Worm (Caenorhabditis elegans) whole organism, L4 larva: ENCODE data around the gene Y34B4A.4.

Source experiments
- D1046.2 ChIP-seq: fragments of 200-800 bp; sonication (Bioruptor generic); IDR thresholded peaks from 2 replicates; pipeline ENCODE4 v1.3.6; 2022; ENCODE audit warnings: missing genetic modification characterization, missing compliant biosample characterization
- F10B5.3 ChIP-seq: sonication (generic microtip); optimal IDR thresholded peaks from 2 replicates; lab custom pipeline; 2016; ENCODE audit warnings: mild to moderate bottlenecking, missing genetic modification characterization, missing compliant biosample characterization
- F26F4.8 ChIP-seq: fragments of 200-800 bp; sonication (Bioruptor generic); conservative IDR thresholded peaks from 2 replicates; pipeline ENCODE4 v1.3.6; 2022; ENCODE audit warnings: missing genetic modification characterization, missing compliant biosample characterization
- F44E2.7 ChIP-seq: fragments of 200-800 bp; sonication (Bioruptor generic); IDR thresholded peaks from 2 replicates; pipeline ENCODE4 v2.1.2; 2022; ENCODE audit warnings: missing genetic modification characterization, missing compliant biosample characterization
- F49E8.2 ChIP-seq: sonication (generic microtip); optimal IDR thresholded peaks from 2 replicates; lab custom pipeline; 2016; ENCODE audit warnings: missing compliant biosample characterization, mild to moderate bottlenecking, missing genetic modification characterization, borderline replicate concordance
- R02D3.7 ChIP-seq: fragments of 150-350 bp; sonication (generic microtip); optimal IDR thresholded peaks from 3 replicates; lab custom pipeline; 2014; ENCODE audit warnings: missing biosample characterization, missing genetic modification characterization
- ZK337.2 ChIP-seq: fragments of 200-800 bp; sonication (Bioruptor generic); IDR thresholded peaks from 2 replicates; pipeline ENCODE4 v1.3.6; 2022; ENCODE audit warnings: missing genetic modification reagents, missing genetic modification characterization, missing compliant biosample characterization
- aha-1 ChIP-seq: fragments of 150-350 bp; peaks from one replicate; lab custom pipeline; 2014; ENCODE audit warnings: missing biosample characterization, missing genetic modification characterization
- aly-2 ChIP-seq: sonication (generic microtip); optimal IDR thresholded peaks from 2 replicates; lab custom pipeline; 2018; ENCODE audit warnings: missing biosample characterization, missing genetic modification characterization
- arid-1 ChIP-seq: fragments of 200-800 bp; sonication (Bioruptor generic); conservative IDR thresholded peaks from 2 replicates; pipeline ENCODE4 v1.3.6; 2022; ENCODE audit warnings: missing genetic modification reagents, missing genetic modification characterization, missing compliant biosample characterization
- attf-4 ChIP-seq: sonication (generic microtip); optimal IDR thresholded peaks from 3 replicates; lab custom pipeline; 2017; ENCODE audit warnings: missing biosample characterization, missing genetic modification characterization
- ceh-62 ChIP-seq: sonication (generic microtip); optimal IDR thresholded peaks from 2 replicates; lab custom pipeline; 2017; ENCODE audit warnings: missing biosample characterization, missing genetic modification characterization
- cey-2 ChIP-seq: sonication (generic microtip); optimal IDR thresholded peaks from 3 replicates; lab custom pipeline; 2017; ENCODE audit warnings: missing genetic modification characterization, mild to moderate bottlenecking, missing compliant biosample characterization, antibody characterized with exemption, borderline replicate concordance; ENCODE audit not compliant: insufficient read depth
- ctbp-1 ChIP-seq: fragments of 200-800 bp; sonication (Bioruptor generic); IDR thresholded peaks from 2 replicates; pipeline ENCODE4 v1.3.6; 2022; ENCODE audit warnings: missing genetic modification reagents, missing genetic modification characterization, missing compliant biosample characterization
- dmd-6 ChIP-seq: fragments of 200-800 bp; sonication (Bioruptor generic); IDR thresholded peaks from 2 replicates; pipeline ENCODE4 v1.3.6; 2022; ENCODE audit warnings: missing genetic modification reagents, missing genetic modification characterization, missing compliant biosample characterization
- dmd-8 ChIP-seq: fragments of 200-800 bp; sonication (Bioruptor generic); IDR thresholded peaks from 2 replicates; pipeline ENCODE4 v1.3.6; 2022; ENCODE audit warnings: missing genetic modification characterization, missing compliant biosample characterization
- dmd-9 ChIP-seq: fragments of 200-800 bp; sonication (Bioruptor generic); IDR thresholded peaks from 2 replicates; pipeline ENCODE4 v1.3.6; 2022; ENCODE audit warnings: missing genetic modification reagents, missing genetic modification characterization, missing compliant biosample characterization
- fkh-10 ChIP-seq: fragments of 150-350 bp; optimal IDR thresholded peaks from 2 replicates; lab custom pipeline; 2014; ENCODE audit warnings: missing biosample characterization, missing genetic modification reagents, missing genetic modification characterization
- fos-1 ChIP-seq: fragments of 150-350 bp; optimal IDR thresholded peaks from 2 replicates; lab custom pipeline; 2014; ENCODE audit warnings: missing biosample characterization, missing genetic modification characterization
- gei-8 ChIP-seq: fragments of 200-800 bp; sonication (Bioruptor generic); optimal IDR thresholded peaks from 2 replicates; lab custom pipeline; 2018; ENCODE audit warnings: mild to moderate bottlenecking, missing genetic modification characterization, missing compliant biosample characterization
- hif-1 ChIP-seq, 2 experiments: sonication (generic microtip); optimal IDR thresholded peaks; 2 replicates each; lab custom pipeline; 2016 to 2017; ENCODE audit warnings: missing compliant biosample characterization in 2 of 2, missing genetic modification characterization in 2 of 2, missing genetic modification reagents in 2 of 2, missing genotype in 2 of 2, mild to moderate bottlenecking in 1 of 2
- hmg-1.1 ChIP-seq: fragments of 200-800 bp; sonication (Bioruptor generic); IDR thresholded peaks from 2 replicates; pipeline ENCODE4 v1.3.6; 2022; ENCODE audit warnings: missing genetic modification reagents, missing genetic modification characterization, missing compliant biosample characterization
- jun-1 ChIP-seq: fragments of 150-350 bp; optimal IDR thresholded peaks from 2 replicates; lab custom pipeline; 2014; ENCODE audit warnings: missing biosample characterization, missing genetic modification reagents, missing genetic modification characterization
- lin-15B ChIP-seq: fragments of 150-350 bp; sonication (generic microtip); optimal IDR thresholded peaks from 3 replicates; lab custom pipeline; 2014; ENCODE audit warnings: missing biosample characterization, missing genetic modification characterization
- lin-29 ChIP-seq: fragments of 200-800 bp; sonication (Bioruptor generic); IDR thresholded peaks from 2 replicates; pipeline ENCODE4 v1.3.6; 2022; ENCODE audit warnings: missing genetic modification reagents, missing genetic modification characterization, missing compliant biosample characterization
- lin-38 ChIP-seq: fragments of 200-800 bp; sonication (Bioruptor generic); IDR thresholded peaks from 2 replicates; pipeline ENCODE4 v1.3.6; 2022; ENCODE audit warnings: missing genetic modification reagents, missing genetic modification characterization, missing compliant biosample characterization
- lin-39 ChIP-seq: fragments of 150-350 bp; optimal IDR thresholded peaks from 2 replicates; lab custom pipeline; 2014; ENCODE audit warnings: missing biosample characterization, missing genetic modification reagents, missing genetic modification characterization
- lir-3 ChIP-seq: sonication (generic microtip); optimal IDR thresholded peaks from 2 replicates; lab custom pipeline; 2016; ENCODE audit warnings: mild to moderate bottlenecking, missing genetic modification characterization, missing compliant biosample characterization
- madf-5 ChIP-seq, 2 experiments: fragments of 200-800 bp; sonication (Bioruptor generic); IDR thresholded peaks; 2 replicates each; pipeline ENCODE4 v1.3.6; 2022; ENCODE audit warnings: missing compliant biosample characterization in 2 of 2, missing genetic modification characterization in 2 of 2
- madf-9 ChIP-seq: fragments of 200-800 bp; sonication (Bioruptor generic); conservative IDR thresholded peaks from 2 replicates; pipeline ENCODE4 v1.3.6; 2022; ENCODE audit warnings: missing genetic modification reagents, missing genetic modification characterization, missing compliant biosample characterization
- mdl-1 ChIP-seq, 2 experiments: fragments of 150-350 bp in 1 of 2; sonication (generic microtip) in 1 of 2; optimal IDR thresholded peaks; 2 replicates each; lab custom pipeline; 2014 to 2017; ENCODE audit warnings: missing biosample characterization in 2 of 2, missing genetic modification characterization in 2 of 2
- mdt-29 ChIP-seq: fragments of 200-800 bp; sonication (Bioruptor generic); IDR thresholded peaks from 2 replicates; pipeline ENCODE4 v1.3.6; 2022; ENCODE audit warnings: missing genetic modification reagents, missing genetic modification characterization, missing compliant biosample characterization
- mes-2 ChIP-seq: sonication (generic microtip); optimal IDR thresholded peaks from 2 replicates; lab custom pipeline; 2016; ENCODE audit warnings: missing genotype, mild to moderate bottlenecking, missing genetic modification characterization, missing compliant biosample characterization; ENCODE audit not compliant: poor library complexity, severe bottlenecking
- mxl-2 ChIP-seq: fragments of 200-800 bp; sonication (Bioruptor generic); conservative IDR thresholded peaks from 2 replicates; pipeline ENCODE4 v1.3.6; 2022; ENCODE audit warnings: missing genetic modification reagents, missing genetic modification characterization, missing compliant biosample characterization
- mxl-3 ChIP-seq: fragments of 200-800 bp; sonication (Bioruptor generic); optimal IDR thresholded peaks from 2 replicates; lab custom pipeline; 2018; ENCODE audit warnings: mild to moderate bottlenecking, missing genetic modification characterization, missing compliant biosample characterization
- nhr-10 ChIP-seq: fragments of 150-350 bp; optimal IDR thresholded peaks from 2 replicates; lab custom pipeline; 2014; ENCODE audit warnings: missing biosample characterization, missing genetic modification characterization
- nhr-11 ChIP-seq: fragments of 150-350 bp; optimal IDR thresholded peaks from 2 replicates; lab custom pipeline; 2014; ENCODE audit warnings: missing biosample characterization, missing genetic modification characterization
- nhr-111 ChIP-seq: fragments of 200-800 bp; sonication (Bioruptor generic); optimal IDR thresholded peaks from 2 replicates; lab custom pipeline; 2018; ENCODE audit warnings: mild to moderate bottlenecking, missing genetic modification characterization, missing compliant biosample characterization
- nhr-42 ChIP-seq: fragments of 200-800 bp; sonication (Bioruptor generic); IDR thresholded peaks from 2 replicates; pipeline ENCODE4 v1.3.6; 2022; ENCODE audit warnings: missing genetic modification characterization, missing compliant biosample characterization
- nhr-76 ChIP-seq: fragments of 150-350 bp; optimal IDR thresholded peaks from 2 replicates; lab custom pipeline; 2014; ENCODE audit warnings: missing biosample characterization, missing genetic modification characterization
- pqm-1 ChIP-seq: sonication (generic microtip); optimal IDR thresholded peaks from 2 replicates; lab custom pipeline; 2017; ENCODE audit warnings: missing biosample characterization, missing genetic modification characterization
- rbr-2 ChIP-seq: sonication (generic microtip); optimal IDR thresholded peaks from 2 replicates; lab custom pipeline; 2016; ENCODE audit warnings: missing genotype, missing genetic modification characterization, missing compliant biosample characterization
- saeg-2 ChIP-seq: fragments of 200-800 bp; sonication (Bioruptor generic); IDR thresholded peaks from 2 replicates; pipeline ENCODE4 v1.3.6; 2022; ENCODE audit warnings: missing genetic modification reagents, missing genetic modification characterization, missing compliant biosample characterization
- sdz-12 ChIP-seq: fragments of 200-800 bp; sonication (Bioruptor generic); optimal IDR thresholded peaks from 2 replicates; lab custom pipeline; 2018; ENCODE audit warnings: mild to moderate bottlenecking, missing genetic modification characterization, missing compliant biosample characterization
- skn-1 ChIP-seq: fragments of 150-350 bp; optimal IDR thresholded peaks from 2 replicates; lab custom pipeline; 2014; ENCODE audit warnings: missing biosample characterization, missing genetic modification characterization
- snpc-1.2 ChIP-seq: fragments of 200-800 bp; sonication (Bioruptor generic); IDR thresholded peaks from 2 replicates; pipeline ENCODE4 v1.3.6; 2022; ENCODE audit warnings: missing genetic modification reagents, missing genetic modification characterization, missing compliant biosample characterization
- spr-1 ChIP-seq: sonication (generic microtip); optimal IDR thresholded peaks from 2 replicates; lab custom pipeline; 2016; ENCODE audit warnings: mild to moderate bottlenecking, missing genetic modification characterization, missing compliant biosample characterization
- spr-3 ChIP-seq: fragments of 200-800 bp; sonication (Bioruptor generic); optimal IDR thresholded peaks from 2 replicates; lab custom pipeline; 2018; ENCODE audit warnings: mild to moderate bottlenecking, missing genetic modification characterization, missing compliant biosample characterization
- unc-62 ChIP-seq, 3 experiments: fragments of 150-350 bp in 1 of 3; sonication (generic microtip); optimal IDR thresholded peaks in 2 of 3; peaks in 1 of 3; 1 replicate in 1 of 3; 2 replicates in 2 of 3; lab custom pipeline; 2014 to 2017; ENCODE audit warnings: missing biosample characterization in 3 of 3, missing genetic modification characterization in 3 of 3, missing genetic modification reagents in 3 of 3, missing genotype in 1 of 3
- vab-7 ChIP-seq: fragments of 200-800 bp; sonication (Bioruptor generic); IDR thresholded peaks from 2 replicates; pipeline ENCODE4 v1.3.6; 2022; ENCODE audit warnings: missing genetic modification reagents, missing genetic modification characterization, missing compliant biosample characterization
- zag-1 ChIP-seq: fragments of 150-350 bp; optimal IDR thresholded peaks from 2 replicates; lab custom pipeline; 2014; ENCODE audit warnings: missing biosample characterization, missing genetic modification characterization
- zfp-3 ChIP-seq: fragments of 200-800 bp; sonication (Bioruptor generic); conservative IDR thresholded peaks from 2 replicates; pipeline ENCODE4 v1.3.6; 2022; ENCODE audit warnings: missing genetic modification reagents, missing genetic modification characterization, missing compliant biosample characterization

Gene Y34B4A.4

DNA sequence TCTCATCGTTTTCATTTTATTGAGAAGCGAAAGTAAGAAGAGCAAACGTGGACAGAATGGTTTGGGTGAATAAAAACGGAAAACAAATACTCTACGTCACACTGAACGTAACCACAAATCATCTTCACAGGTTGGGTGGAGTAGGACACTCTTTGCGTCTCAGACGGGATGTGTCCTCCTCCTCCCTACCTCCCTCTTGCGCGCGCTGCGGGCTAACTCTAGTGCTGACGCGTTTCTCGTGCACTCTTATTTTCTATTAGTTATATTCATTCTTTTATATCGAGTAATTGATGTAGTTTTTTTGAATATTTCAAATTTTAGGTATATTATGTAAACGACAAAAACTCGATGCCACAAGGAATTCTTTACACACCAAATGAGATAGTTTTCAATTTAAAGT is 20.1 kb upstream of the Y34B4A.4 start, which contains the start of gene Y34B4A.7 (continued):
- TF ChIP-seq mes-2 (tag; lab: Kevin White, UChicago) (peak; percentile 77), fkh-10 (no peak), spr-1 (tag; lab: Kevin White, UChicago) (no peak), nhr-111 (no peak), F44E2.7 (GFP tag; lab: Robert Waterston, UW) (no peak), rbr-2 (tag; lab: Kevin White, UChicago) (peak; percentile 73), D1046.2 (GFP tag; lab: Robert Waterston, UW) (no peak), mxl-2 (no peak), saeg-2 (GFP tag; lab: Robert Waterston, UW) (no peak), arid-1 (GFP tag; lab: Robert Waterston, UW) (no peak), nhr-76 (tag; lab: Kevin White, UChicago) (no peak), hmg-1.1 (GFP tag; lab: Robert Waterston, UW) (peak; percentile 67), zfp-3 (GFP tag; lab: Robert Waterston, UW) (no peak), unc-62 (GFP tag; optimal IDR thresholded peaks at IDR 0.05 in 1 of 2; lab: Kevin White, UChicago) (no peak), unc-62 (tag; optimal IDR thresholded peaks at IDR 0.05; lab: Kevin White, UChicago) (no peak), cey-2 (tag; lab: Kevin White, UChicago) (no peak), sdz-12 (GFP tag; lab: Kevin White, UChicago) (no peak), ceh-62 (tag; lab: Kevin White, UChicago) (no peak), ctbp-1 (GFP tag; lab: Robert Waterston, UW) (peak; percentile 57; the same call in 1 of the 2 replicates), lir-3 (tag; lab: Kevin White, UChicago) (no peak), aly-2 (tag; lab: Kevin White, UChicago) (no peak), jun-1 (tag; lab: Kevin White, UChicago) (no peak), gei-8 (GFP tag; lab: Kevin White, UChicago) (no peak), madf-9 (no peak), pqm-1 (tag; lab: Kevin White, UChicago) (no peak), madf-5 (GFP tag; IDR thresholded peaks at IDR 0.05; lab: Robert Waterston, UW) (no peak), R02D3.7 (tag; lab: Kevin White, UChicago) (no peak), dmd-8 (GFP tag; lab: Robert Waterston, UW) (no peak), lin-39 (tag; lab: Kevin White, UChicago) (no peak), zag-1 (tag; lab: Kevin White, UChicago) (no peak), fos-1 (no peak), mxl-3 (GFP tag; lab: Kevin White, UChicago) (peak; percentile 25), skn-1 (tag; lab: Kevin White, UChicago) (no peak), hif-1 (tag; optimal IDR thresholded peaks at IDR 0.05; lab: Kevin White, UChicago) (peak in 1 of 2 experiments; percentile 14), aha-1 (tag; lab: Kevin White, UChicago) (no peak), spr-3 (GFP tag; lab: Kevin White, UChicago) (no peak), snpc-1.2 (GFP tag; lab: Robert Waterston, UW) (no peak), F10B5.3 (tag; lab: Kevin White, UChicago) (peak; percentile 18), nhr-42 (GFP tag; lab: Robert Waterston, UW) (no peak), vab-7 (GFP tag; lab: Robert Waterston, UW) (no peak), lin-38 (no peak), ZK337.2 (GFP tag; lab: Robert Waterston, UW) (no peak), dmd-6 (GFP tag; lab: Robert Waterston, UW) (peak; percentile 15; the same call in 1 of the 2 replicates), nhr-10 (tag; lab: Kevin White, UChicago) (no peak), lin-29 (GFP tag; lab: Robert Waterston, UW) (0 out of 2 replicates have a peak, but pooled peaks have one; percentile 26), mdt-29 (GFP tag; lab: Robert Waterston, UW) (no peak), lin-15B (tag; lab: Kevin White, UChicago) (no peak), attf-4 (tag; lab: Kevin White, UChicago) (no peak), F26F4.8 (no peak), nhr-11 (tag; lab: Kevin White, UChicago) (peak; percentile 16), F49E8.2 (tag; lab: Kevin White, UChicago) (no peak), dmd-9 (GFP tag; lab: Robert Waterston, UW) (no peak), mdl-1 (tag; optimal IDR thresholded peaks at IDR 0.05; lab: Kevin White, UChicago) (no peak)
